Worm (Caenorhabditis elegans): ENCODE measurements around the gene vha-7.
A peak's percentile ranks its signal among the peaks of the same experiment; 100 is the strongest.
"Not testable (repeated sequence)": the region's sequence is repeated elsewhere in the genome, so short reads cannot be mapped to it uniquely, and the experiment has no call there.

The vha-7 gene

DNA sequence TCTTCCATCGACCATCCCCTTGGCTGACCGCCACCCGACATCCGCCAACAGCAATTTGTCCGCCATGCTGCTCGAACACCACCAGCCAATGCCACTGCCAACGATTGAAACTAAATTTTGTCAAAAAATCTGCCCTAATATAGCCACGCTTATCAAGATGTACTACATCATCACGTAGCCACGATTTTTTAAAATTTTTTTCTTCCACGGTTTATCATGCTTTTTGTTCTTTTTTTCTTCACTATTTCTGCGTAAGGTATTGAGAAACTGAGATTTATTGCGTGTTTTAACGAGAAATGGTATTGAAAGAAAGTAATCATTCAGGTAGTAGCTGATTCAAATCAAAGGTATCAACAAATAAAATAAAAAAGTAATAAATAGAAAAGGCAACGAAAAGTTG, 36.9 kb downstream of the vha-7 start, which contains the start of gene T23B5.6:
T23B5.6 (minus strand) TSS at position 101 of the 400 bp plus-strand sequence.
- TF ChIP-seq pes-1 (GFP tag; IDR thresholded peaks at IDR 0.05); scrt-1 (GFP tag; IDR thresholded peaks at IDR 0.05); hmbx-1 (tag; optimal IDR thresholded peaks at IDR 0.05): not testable (repeated sequence)

DNA sequence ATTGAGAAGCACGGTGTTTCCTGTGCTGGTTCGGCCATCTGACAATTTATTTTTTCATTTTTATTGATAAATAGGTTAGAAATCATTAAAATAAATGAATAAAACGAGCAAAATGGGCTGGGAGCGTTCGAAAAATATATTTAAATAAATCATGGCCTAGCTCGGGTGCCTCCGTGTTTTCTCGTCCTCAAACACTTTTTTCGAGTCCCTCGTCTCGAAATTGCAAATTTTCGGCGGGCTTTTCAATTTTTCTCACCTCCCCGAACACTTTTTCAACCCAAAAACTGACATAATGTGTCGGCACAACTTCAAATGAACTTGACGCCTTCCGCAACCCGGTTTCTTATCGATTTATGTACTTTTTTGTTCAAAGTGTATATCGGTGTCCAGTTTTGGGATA, 44.1 kb downstream of the vha-7 start, which contains the start of gene prmt-9:
prmt-9 (minus strand) TSS at position 38 of the 400 bp plus-strand sequence.
- TF ChIP-seq pes-1 (GFP tag; IDR thresholded peaks at IDR 0.05) (no peak), tbx-37 (GFP tag; conservative IDR thresholded peaks at IDR 0.05) (no peak), sea-1 (GFP tag; conservative IDR thresholded peaks at IDR 0.05) (no peak), tbx-11 (GFP tag; IDR thresholded peaks at IDR 0.05) (no peak), ceh-13 (GFP tag; optimal IDR thresholded peaks at IDR 0.05) (no peak), hnd-1 (tag; optimal IDR thresholded peaks at IDR 0.05) (no peak)

DNA sequence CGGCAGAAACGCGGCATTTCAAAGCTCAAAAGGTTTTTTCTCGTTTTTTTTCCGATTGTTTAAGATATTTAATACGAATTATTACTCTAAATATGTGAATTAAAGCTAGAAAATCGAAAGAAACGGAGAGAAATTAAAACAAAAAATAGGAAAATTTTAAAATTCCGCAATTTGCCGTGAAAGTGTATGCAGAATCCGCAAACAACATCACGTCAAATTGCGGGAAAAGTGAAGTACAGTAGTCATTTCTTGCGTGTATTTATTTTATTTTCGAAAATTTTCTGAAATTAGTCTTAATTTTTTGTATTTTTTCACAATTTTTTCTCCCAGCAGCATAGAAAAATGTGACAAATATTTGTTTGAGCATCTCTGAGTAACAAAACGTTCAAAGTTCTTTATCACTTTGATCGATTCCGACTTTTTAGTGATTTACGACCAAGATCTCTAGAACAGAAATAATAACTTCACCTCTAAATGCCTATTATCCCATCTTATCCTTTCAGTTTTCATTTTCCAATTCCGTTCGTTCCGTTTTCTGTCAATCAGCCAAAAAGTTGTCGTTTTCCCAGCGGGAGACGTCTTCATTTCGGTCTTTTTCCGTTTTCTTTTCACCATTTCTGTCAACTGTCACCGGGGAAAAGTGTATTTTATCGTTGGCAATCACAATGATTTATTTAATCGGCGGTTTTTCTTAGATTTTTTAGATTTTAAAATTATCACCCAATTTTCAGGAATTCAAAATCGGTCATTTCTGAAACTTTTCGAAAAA, 44.7 kb downstream of the vha-7 start:
- TF ChIP-seq tbx-11 (GFP tag; IDR thresholded peaks at IDR 0.05) (no peak), ceh-13 (GFP tag; optimal IDR thresholded peaks at IDR 0.05) (no peak), sea-1 (GFP tag; conservative IDR thresholded peaks at IDR 0.05) (no peak), aly-1 (tag; optimal IDR thresholded peaks at IDR 0.05) (no peak), scrt-1 (GFP tag; IDR thresholded peaks at IDR 0.05) (no peak), B0310.2 (tag; optimal IDR thresholded peaks at IDR 0.05) (no peak), pes-1 (GFP tag; IDR thresholded peaks at IDR 0.05) (no peak)

DNA sequence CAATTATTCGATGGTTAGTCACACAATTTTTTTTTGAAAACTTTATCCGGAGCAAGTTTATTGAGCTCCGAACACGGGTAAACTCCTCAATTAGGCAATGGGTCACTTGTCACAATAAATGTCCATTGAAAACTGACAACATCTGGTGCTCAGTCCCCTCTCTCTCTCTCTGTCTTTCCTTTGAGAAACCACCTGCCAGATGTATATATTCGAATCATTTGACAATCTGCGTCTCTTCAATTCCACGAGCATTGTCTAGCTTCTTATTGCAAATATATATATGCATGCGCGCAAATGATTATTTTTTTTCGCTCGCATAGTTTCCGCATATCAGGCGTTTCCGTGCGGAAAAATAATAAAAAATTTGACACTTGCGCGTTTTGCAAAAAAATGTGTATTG, 45.6 kb downstream of the vha-7 start:
- TF ChIP-seq hmg-4 (GFP tag; optimal IDR thresholded peaks at IDR 0.05): no peak
- TF ChIP-seq ama-1 (optimal IDR thresholded peaks at IDR 0.05): no peak
- TF ChIP-seq ets-7 (tag; optimal IDR thresholded peaks at IDR 0.05): no peak
- TF ChIP-seq tra-4 (tag; optimal IDR thresholded peaks at IDR 0.05): no peak
- TF ChIP-seq sea-1 (GFP tag; conservative IDR thresholded peaks at IDR 0.05): no peak
- no peak for TF ChIP-seq hnd-1 (tag; optimal IDR thresholded peaks at IDR 0.05)
- TF ChIP-seq hmbx-1 (tag; optimal IDR thresholded peaks at IDR 0.05): no peak
- TF ChIP-seq tbx-37 (GFP tag; conservative IDR thresholded peaks at IDR 0.05): no peak
- no peak for TF ChIP-seq pes-1 (GFP tag; IDR thresholded peaks at IDR 0.05)
- no peak for TF ChIP-seq scrt-1 (GFP tag; IDR thresholded peaks at IDR 0.05)
- no peak for TF ChIP-seq aly-1 (tag; optimal IDR thresholded peaks at IDR 0.05)
- no peak for TF ChIP-seq tbx-11 (GFP tag; IDR thresholded peaks at IDR 0.05)
- TF ChIP-seq ceh-13 (GFP tag; optimal IDR thresholded peaks at IDR 0.05): no peak
- no peak for TF ChIP-seq flt-1 (GFP tag; IDR thresholded peaks at IDR 0.05)
- TF ChIP-seq F13C5.2 (tag; optimal IDR thresholded peaks at IDR 0.05): no peak
- TF ChIP-seq ceh-36 (tag; optimal IDR thresholded peaks at IDR 0.05): no peak

DNA sequence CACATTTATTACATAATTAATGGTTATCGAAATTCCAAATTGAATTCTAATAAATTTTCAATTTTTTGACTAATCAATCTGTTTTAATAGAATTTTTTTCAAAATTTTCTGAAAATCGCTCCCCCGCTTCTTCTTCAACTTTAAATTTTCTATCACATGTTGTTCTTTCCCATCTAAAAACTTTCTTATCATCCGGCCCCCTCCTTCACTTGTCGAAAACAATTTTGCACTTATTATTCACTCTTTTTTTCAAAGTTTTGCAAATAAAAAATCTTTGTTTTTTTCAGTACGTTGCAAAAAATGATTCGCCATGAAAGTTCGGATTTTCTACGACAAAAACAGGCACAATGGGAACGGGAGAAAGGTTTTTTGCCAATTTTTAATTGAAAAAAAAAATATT, 48.1 kb downstream of the vha-7 start, which contains the start of gene T23B5.3:
T23B5.3 (plus strand) TSS at position 301 of the 400 bp plus-strand sequence.
- TF ChIP-seq ama-1 (optimal IDR thresholded peaks at IDR 0.05) (no peak), ets-7 (tag; optimal IDR thresholded peaks at IDR 0.05) (no peak), flt-1 (GFP tag; IDR thresholded peaks at IDR 0.05) (no peak), tbx-11 (GFP tag; IDR thresholded peaks at IDR 0.05) (no peak), sea-1 (GFP tag; conservative IDR thresholded peaks at IDR 0.05) (no peak), pes-1 (GFP tag; IDR thresholded peaks at IDR 0.05) (no peak), hmbx-1 (tag; optimal IDR thresholded peaks at IDR 0.05) (no peak), F13C5.2 (tag; optimal IDR thresholded peaks at IDR 0.05) (no peak), hnd-1 (tag; optimal IDR thresholded peaks at IDR 0.05) (no peak), hmg-4 (GFP tag; optimal IDR thresholded peaks at IDR 0.05) (no peak), B0310.2 (tag; optimal IDR thresholded peaks at IDR 0.05) (no peak), ceh-13 (GFP tag; optimal IDR thresholded peaks at IDR 0.05) (no peak), tra-4 (tag; optimal IDR thresholded peaks at IDR 0.05) (no peak), scrt-1 (GFP tag; IDR thresholded peaks at IDR 0.05) (no peak)

DNA sequence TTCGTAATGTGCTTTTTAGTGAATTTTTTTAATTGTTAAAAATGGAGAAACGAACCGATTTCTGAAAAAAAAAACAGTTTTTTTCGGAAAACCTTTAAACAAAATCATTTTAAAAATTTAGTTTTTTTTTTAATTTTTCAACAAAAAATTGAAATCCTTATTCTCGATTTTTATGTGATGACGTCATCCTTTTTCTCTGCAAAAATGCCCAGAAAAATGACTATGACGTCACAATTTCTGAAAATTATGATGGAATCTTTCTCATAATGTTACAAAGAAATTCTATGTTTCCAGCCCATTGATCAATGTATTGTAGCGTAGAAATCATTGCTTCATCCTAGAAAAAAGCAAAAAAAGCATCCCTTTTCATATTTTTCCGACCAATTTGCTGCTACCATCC, 49.0 kb downstream of the vha-7 start:
- TF ChIP-seq hnd-1 (tag; optimal IDR thresholded peaks at IDR 0.05): no peak
- TF ChIP-seq aly-1 (tag; optimal IDR thresholded peaks at IDR 0.05): no peak
- no peak for TF ChIP-seq tra-4 (tag; optimal IDR thresholded peaks at IDR 0.05)
- no peak for TF ChIP-seq B0310.2 (tag; optimal IDR thresholded peaks at IDR 0.05)
- no peak for TF ChIP-seq ceh-13 (GFP tag; optimal IDR thresholded peaks at IDR 0.05)
- no peak for TF ChIP-seq pes-1 (GFP tag; IDR thresholded peaks at IDR 0.05)
- no peak for TF ChIP-seq F13C5.2 (tag; optimal IDR thresholded peaks at IDR 0.05)
- no peak for TF ChIP-seq ets-7 (tag; optimal IDR thresholded peaks at IDR 0.05)
- TF ChIP-seq ama-1 (optimal IDR thresholded peaks at IDR 0.05): no peak
- TF ChIP-seq ceh-36 (tag; optimal IDR thresholded peaks at IDR 0.05): no peak
- TF ChIP-seq flt-1 (GFP tag; IDR thresholded peaks at IDR 0.05): no peak
- no peak for TF ChIP-seq hmg-4 (GFP tag; optimal IDR thresholded peaks at IDR 0.05)
- no peak for TF ChIP-seq tbx-37 (GFP tag; conservative IDR thresholded peaks at IDR 0.05)
- no peak for TF ChIP-seq tbx-11 (GFP tag; IDR thresholded peaks at IDR 0.05)
- no peak for TF ChIP-seq hmbx-1 (tag; optimal IDR thresholded peaks at IDR 0.05)
- no peak for TF ChIP-seq sea-1 (GFP tag; conservative IDR thresholded peaks at IDR 0.05)

DNA sequence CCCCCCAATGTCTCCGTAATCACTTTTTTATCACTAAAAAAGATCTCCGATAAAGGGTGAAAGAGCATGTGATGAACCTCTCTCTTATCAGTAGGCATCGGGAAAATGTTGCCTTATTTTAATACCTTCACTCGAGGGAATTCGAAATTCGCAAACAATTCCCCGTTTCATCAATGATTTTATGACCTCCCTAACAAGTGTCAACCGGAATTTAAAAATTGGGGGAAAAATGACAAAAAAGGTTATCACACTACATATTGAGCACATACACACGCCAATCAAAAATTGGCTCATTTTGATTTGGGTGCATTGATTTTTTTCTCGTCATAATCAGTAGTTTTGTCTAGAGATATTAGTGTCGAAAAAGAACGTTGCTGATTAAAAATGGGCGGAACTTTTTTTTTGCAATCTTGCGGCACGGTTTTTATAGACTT, 49.5 kb downstream of the vha-7 start:
- TF ChIP-seq sea-1 (GFP tag; conservative IDR thresholded peaks at IDR 0.05) (0 out of 2 replicates have a peak, but pooled peaks have one; percentile 31), F13C5.2 (tag; optimal IDR thresholded peaks at IDR 0.05) (no peak), B0310.2 (tag; optimal IDR thresholded peaks at IDR 0.05) (no peak)

DNA sequence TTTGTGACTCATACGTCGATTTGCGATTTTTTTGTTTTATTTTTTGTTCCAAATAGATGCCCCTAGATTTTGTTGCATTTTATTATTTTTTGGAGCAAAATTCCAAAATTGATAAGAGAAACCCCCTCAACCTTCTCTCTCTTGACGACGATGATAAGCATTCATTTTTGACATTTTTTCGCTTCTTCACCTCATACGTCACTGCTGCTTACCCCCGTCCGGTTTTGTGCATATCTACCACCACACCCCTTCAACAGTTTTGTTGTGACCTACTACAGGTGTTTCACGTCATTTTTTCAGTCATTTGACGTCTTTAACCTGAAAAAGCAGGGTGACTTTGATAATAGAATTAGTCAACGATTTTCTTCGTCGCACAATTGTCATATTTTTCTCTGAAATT, 58.6 kb downstream of the vha-7 start:
- TF ChIP-seq ama-1 (optimal IDR thresholded peaks at IDR 0.05) (no peak), B0310.2 (tag; optimal IDR thresholded peaks at IDR 0.05) (no peak), ets-7 (tag; optimal IDR thresholded peaks at IDR 0.05) (no peak), ceh-13 (GFP tag; optimal IDR thresholded peaks at IDR 0.05) (no peak), hnd-1 (tag; optimal IDR thresholded peaks at IDR 0.05) (no peak), sea-1 (GFP tag; conservative IDR thresholded peaks at IDR 0.05) (no peak), tbx-37 (GFP tag; conservative IDR thresholded peaks at IDR 0.05) (no peak), hmbx-1 (tag; optimal IDR thresholded peaks at IDR 0.05) (no peak), pes-1 (GFP tag; IDR thresholded peaks at IDR 0.05) (no peak), F13C5.2 (tag; optimal IDR thresholded peaks at IDR 0.05) (no peak), hmg-4 (GFP tag; optimal IDR thresholded peaks at IDR 0.05) (no peak), tra-4 (tag; optimal IDR thresholded peaks at IDR 0.05) (no peak), ceh-36 (tag; optimal IDR thresholded peaks at IDR 0.05) (no peak), flt-1 (GFP tag; IDR thresholded peaks at IDR 0.05) (no peak), aly-1 (tag; optimal IDR thresholded peaks at IDR 0.05) (no peak)
